Worm (Caenorhabditis elegans) whole organism, L2 larva: Measurements from ENCODE around the gene nyn-1.
A peak's percentile ranks its signal among the peaks of the same experiment; 100 is the strongest.

Experiments used
- C34F6.9 ChIP-seq: fragments of 150-350 bp; optimal IDR thresholded peaks from 2 replicates; lab custom pipeline; 2014; ENCODE audit warnings: missing biosample characterization, missing genetic modification characterization
- Y55F3AM.14 ChIP-seq: fragments of 200-800 bp; sonication (Bioruptor generic); optimal IDR thresholded peaks from 2 replicates; lab custom pipeline; 2018; ENCODE audit warnings: mild to moderate bottlenecking, missing genetic modification characterization, missing compliant biosample characterization
- ZK546.5 ChIP-seq: sonication (generic microtip); optimal IDR thresholded peaks from 2 replicates; lab custom pipeline; 2017; ENCODE audit warnings: missing biosample characterization, missing genetic modification characterization
- alr-1 ChIP-seq: fragments of 150-350 bp; optimal IDR thresholded peaks from 2 replicates; lab custom pipeline; 2014; ENCODE audit warnings: missing biosample characterization, missing genetic modification characterization
- aly-2 ChIP-seq: fragments of 150-350 bp; optimal IDR thresholded peaks from 2 replicates; lab custom pipeline; 2014; ENCODE audit warnings: missing biosample characterization, missing genetic modification characterization
- ama-1 ChIP-seq: fragments of 150-350 bp; optimal IDR thresholded peaks from 2 replicates; lab custom pipeline; 2018; ENCODE audit warnings: inconsistent platforms
- blmp-1 ChIP-seq: sonication (generic microtip); optimal IDR thresholded peaks from 2 replicates; lab custom pipeline; 2017; ENCODE audit warnings: missing genetic modification characterization, mild to moderate bottlenecking, missing compliant biosample characterization, antibody characterized with exemption, moderate library complexity; ENCODE audit not compliant: insufficient read depth
- ceh-16 ChIP-seq: fragments of 150-350 bp; optimal IDR thresholded peaks from 2 replicates; lab custom pipeline; 2014; ENCODE audit warnings: missing biosample characterization, missing genetic modification characterization
- crh-2 ChIP-seq: sonication (generic microtip); optimal IDR thresholded peaks from 2 replicates; lab custom pipeline; 2017; ENCODE audit warnings: missing biosample characterization, missing genetic modification characterization
- dmd-4 ChIP-seq: sonication (generic microtip); optimal IDR thresholded peaks from 2 replicates; lab custom pipeline; 2017; ENCODE audit warnings: missing biosample characterization, missing genetic modification characterization
- egl-27 ChIP-seq: sonication (generic microtip); optimal IDR thresholded peaks from 3 replicates; lab custom pipeline; 2017; ENCODE audit warnings: missing biosample characterization, missing genetic modification reagents, missing genetic modification characterization
- fos-1 ChIP-seq: fragments of 150-350 bp; optimal IDR thresholded peaks from 2 replicates; lab custom pipeline; 2014; ENCODE audit warnings: missing biosample characterization, missing genetic modification characterization
- lin-11 ChIP-seq: fragments of 150-350 bp; sonication (generic microtip); optimal IDR thresholded peaks from 2 replicates; lab custom pipeline; 2014; ENCODE audit warnings: missing biosample characterization, missing genetic modification characterization, inconsistent platforms, mixed read lengths
- lin-39 ChIP-seq: fragments of 150-350 bp; optimal IDR thresholded peaks from 2 replicates; lab custom pipeline; 2014; ENCODE audit warnings: missing biosample characterization, missing genetic modification reagents, missing genetic modification characterization
- lsy-2 ChIP-seq, 2 experiments: fragments of 150-350 bp in 1 of 2; sonication (generic microtip) in 1 of 2; optimal IDR thresholded peaks; 2 replicates each; lab custom pipeline; 2014 to 2017; ENCODE audit warnings: missing biosample characterization in 2 of 2, missing genetic modification characterization in 2 of 2
- mab-5 ChIP-seq: fragments of 150-350 bp; optimal IDR thresholded peaks from 2 replicates; lab custom pipeline; 2014; ENCODE audit warnings: missing biosample characterization, missing genetic modification characterization
- mdl-1 ChIP-seq, 2 experiments: fragments of 150-350 bp in 1 of 2; sonication (generic microtip) in 1 of 2; optimal IDR thresholded peaks; 2 replicates each; lab custom pipeline; 2017; ENCODE audit warnings: missing biosample characterization in 2 of 2, missing genetic modification characterization in 2 of 2
- nhr-10 ChIP-seq: sonication (generic microtip); optimal IDR thresholded peaks from 2 replicates; lab custom pipeline; 2017; ENCODE audit warnings: missing biosample characterization, missing genetic modification characterization
- nhr-12 ChIP-seq: fragments of 150-350 bp; optimal IDR thresholded peaks from 2 replicates; lab custom pipeline; 2014; ENCODE audit warnings: missing biosample characterization, missing genetic modification characterization
- nhr-129 ChIP-seq: fragments of 150-350 bp; optimal IDR thresholded peaks from 2 replicates; lab custom pipeline; 2014; ENCODE audit warnings: missing biosample characterization, missing genetic modification characterization
- nhr-21 ChIP-seq: fragments of 150-350 bp; optimal IDR thresholded peaks from 2 replicates; lab custom pipeline; 2014; ENCODE audit warnings: missing biosample characterization, missing genetic modification characterization
- nhr-237 ChIP-seq: fragments of 150-350 bp; optimal IDR thresholded peaks from 2 replicates; lab custom pipeline; 2014; ENCODE audit warnings: missing biosample characterization, missing genetic modification characterization
- nhr-25 ChIP-seq: fragments of 150-350 bp; sonication (generic microtip); optimal IDR thresholded peaks from 3 replicates; lab custom pipeline; 2014; ENCODE audit warnings: missing biosample characterization, missing genetic modification characterization
- nhr-77 ChIP-seq: fragments of 150-350 bp; optimal IDR thresholded peaks from 2 replicates; lab custom pipeline; 2014; ENCODE audit warnings: missing biosample characterization, missing genetic modification characterization
- peb-1 ChIP-seq: fragments of 150-350 bp; optimal IDR thresholded peaks from 2 replicates; lab custom pipeline; 2014; ENCODE audit warnings: missing biosample characterization, missing genetic modification characterization
- sem-4 ChIP-seq: fragments of 150-350 bp; optimal IDR thresholded peaks from 2 replicates; lab custom pipeline; 2014; ENCODE audit warnings: missing biosample characterization, missing genetic modification reagents, missing genetic modification characterization
- sma-3 ChIP-seq: sonication (generic microtip); optimal IDR thresholded peaks from 2 replicates; lab custom pipeline; 2016; ENCODE audit warnings: missing genetic modification reagents, missing genetic modification characterization, missing compliant biosample characterization
- sma-9 ChIP-seq, 2 experiments: fragments of 150-350 bp in 1 of 2; sonication (generic microtip) in 1 of 2; optimal IDR thresholded peaks; 2 replicates each; lab custom pipeline; 2014 to 2016; ENCODE audit warnings: missing genetic modification characterization in 2 of 2, mild to moderate bottlenecking in 1 of 2, missing biosample characterization in 1 of 2, missing compliant biosample characterization in 1 of 2, missing genetic modification reagents in 1 of 2, moderate library complexity in 1 of 2
- snpc-4 ChIP-seq: fragments of 150-350 bp; optimal IDR thresholded peaks from 2 replicates; lab custom pipeline; 2014; ENCODE audit warnings: missing biosample characterization, missing genetic modification characterization
- unc-55 ChIP-seq: fragments of 150-350 bp; sonication (generic microtip); optimal IDR thresholded peaks from 3 replicates; lab custom pipeline; 2014; ENCODE audit warnings: missing biosample characterization, missing genetic modification reagents, missing genetic modification characterization
- unc-62 ChIP-seq: fragments of 150-350 bp; optimal IDR thresholded peaks from 2 replicates; lab custom pipeline; 2014; ENCODE audit warnings: missing biosample characterization, missing genetic modification reagents, missing genetic modification characterization
- zag-1 ChIP-seq: fragments of 150-350 bp; optimal IDR thresholded peaks from 2 replicates; lab custom pipeline; 2014; ENCODE audit warnings: missing biosample characterization, missing genetic modification characterization
- ztf-1 ChIP-seq: fragments of 200-800 bp; sonication (Bioruptor generic); conservative IDR thresholded peaks from 2 replicates; pipeline ENCODE4 v1.3.6; 2022; ENCODE audit warnings: missing genetic modification characterization, missing compliant biosample characterization
- ztf-4 ChIP-seq: fragments of 150-350 bp; optimal IDR thresholded peaks from 2 replicates; lab custom pipeline; 2014; ENCODE audit warnings: missing biosample characterization, missing genetic modification characterization

The nyn-1 gene

ce11 chrIV:13703828-13704425 lies 17.1 kb upstream of the nyn-1 start, which contains the start of gene tlp-1:
TSS of gene tlp-1 (minus strand) at chrIV:13704082.
- TF ChIP-seq mab-5 (tag; lab: Kevin White, UChicago) (peak; percentile 95), blmp-1 (peak; percentile 74), ZK546.5 (tag; lab: Kevin White, UChicago) (no peak), ceh-16 (peak; percentile 99), ama-1 (lab: Kevin White, UChicago) (peak; percentile 61), snpc-4 (tag; lab: Kevin White, UChicago) (no peak), C34F6.9 (tag; lab: Kevin White, UChicago) (peak; percentile 11), lin-39 (peak; percentile 79), nhr-25 (peak; percentile 63), fos-1 (tag; lab: Kevin White, UChicago) (peak; percentile 63), sma-3 (peak; percentile 65), lsy-2 (tag; optimal IDR thresholded peaks at IDR 0.05; lab: Kevin White, UChicago) (peak in 1 of 2 experiments; percentile 61), sem-4 (tag; lab: Kevin White, UChicago) (no peak), nhr-129 (peak; percentile 74), nhr-21 (tag; lab: Kevin White, UChicago) (peak; percentile 44), sma-9 (GFP tag; optimal IDR thresholded peaks at IDR 0.05; lab: Kevin White, UChicago) (peak; percentile 55), sma-9 (tag; optimal IDR thresholded peaks at IDR 0.05; lab: Kevin White, UChicago) (no peak), unc-62 (peak; percentile 72), ztf-1 (GFP tag; lab: Robert Waterston, UW) (no peak), egl-27 (peak; percentile 60)

DNA sequence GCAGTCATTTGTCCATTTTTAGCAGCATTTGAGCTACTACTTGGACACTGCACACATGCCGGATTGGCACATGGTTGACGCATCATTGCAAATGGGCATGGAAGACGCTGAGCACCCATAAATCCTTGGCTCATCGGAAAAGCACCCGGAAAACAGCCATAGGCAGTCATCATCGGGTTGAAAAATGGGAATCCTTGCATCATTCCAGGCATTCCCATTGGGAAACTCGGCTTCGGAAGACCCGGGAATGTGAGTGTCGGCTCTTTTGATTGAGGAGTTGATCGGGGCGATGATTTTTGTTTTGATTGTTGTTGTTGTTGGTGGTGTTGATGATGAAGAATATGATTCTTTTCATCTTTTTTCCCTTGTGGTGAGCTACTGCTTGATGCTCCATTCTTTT lies 15.9 kb upstream of the nyn-1 start:
- TF ChIP-seq ceh-16: no peak
- TF ChIP-seq Y55F3AM.14 (GFP tag; lab: Kevin White, UChicago): peak; percentile 29
- TF ChIP-seq unc-62: peak; percentile 2
- peak; percentile 20 for TF ChIP-seq nhr-129
- TF ChIP-seq nhr-12 (tag; lab: Kevin White, UChicago): no peak
- no peak for TF ChIP-seq unc-55 (GFP tag; lab: Kevin White, UChicago)
- no peak for TF ChIP-seq sma-9 (GFP tag; optimal IDR thresholded peaks at IDR 0.05; lab: Kevin White, UChicago)
- no peak for TF ChIP-seq sma-9 (tag; optimal IDR thresholded peaks at IDR 0.05; lab: Kevin White, UChicago)
- no peak for TF ChIP-seq aly-2
- TF ChIP-seq blmp-1: no peak
- TF ChIP-seq nhr-21 (tag; lab: Kevin White, UChicago): no peak
- TF ChIP-seq ztf-1 (GFP tag; lab: Robert Waterston, UW): no peak
- TF ChIP-seq ZK546.5 (tag; lab: Kevin White, UChicago): no peak
- TF ChIP-seq nhr-10: no peak
- no peak for TF ChIP-seq ztf-4 (tag; lab: Kevin White, UChicago)
- TF ChIP-seq crh-2: no peak
- TF ChIP-seq peb-1 (tag; lab: Kevin White, UChicago): no peak
- TF ChIP-seq fos-1 (tag; lab: Kevin White, UChicago): no peak
- no peak for TF ChIP-seq lin-11
- no peak for TF ChIP-seq nhr-237 (tag; lab: Kevin White, UChicago)
- TF ChIP-seq ama-1 (lab: Kevin White, UChicago): no peak
- no peak for TF ChIP-seq alr-1 (tag; lab: Kevin White, UChicago)
- no peak for TF ChIP-seq mdl-1 (tag; optimal IDR thresholded peaks at IDR 0.05; lab: Kevin White, UChicago)
- peak; percentile 57 for TF ChIP-seq mab-5 (tag; lab: Kevin White, UChicago)
- TF ChIP-seq zag-1 (tag; lab: Kevin White, UChicago): no peak
- no peak for TF ChIP-seq C34F6.9 (tag; lab: Kevin White, UChicago)
- no peak for TF ChIP-seq sma-3
- no peak for TF ChIP-seq nhr-77
- TF ChIP-seq snpc-4 (tag; lab: Kevin White, UChicago): no peak

ce11 chrIV:13701472-13701871 lies 14.7 kb upstream of the nyn-1 start:
- no peak for TF ChIP-seq dmd-4 (tag; lab: Kevin White, UChicago)
- TF ChIP-seq sma-9 (GFP tag; optimal IDR thresholded peaks at IDR 0.05; lab: Kevin White, UChicago): no peak
- TF ChIP-seq sma-9 (tag; optimal IDR thresholded peaks at IDR 0.05; lab: Kevin White, UChicago): no peak
- TF ChIP-seq nhr-129: peak; percentile 27
- TF ChIP-seq, all 48 proteins: peak for 1

ce11 chrIV:13700847-13701246 lies 14.0 kb upstream of the nyn-1 start:
- no peak for TF ChIP-seq lin-39
- peak; percentile 4 for TF ChIP-seq nhr-25
- TF ChIP-seq mab-5 (tag; lab: Kevin White, UChicago): peak; percentile 56
- no peak for TF ChIP-seq ZK546.5 (tag; lab: Kevin White, UChicago)
